Worm (Caenorhabditis elegans) whole organism, L2 larva: ENCODE measurements around the gene F38B7.17.

ENCODE experiments used
- Y55F3AM.14 ChIP-seq: fragments of 200-800 bp; sonication (Bioruptor generic); optimal IDR thresholded peaks from 2 replicates; lab custom pipeline; 2018; ENCODE audit warnings: mild to moderate bottlenecking, missing genetic modification characterization, missing compliant biosample characterization
- alr-1 ChIP-seq: fragments of 150-350 bp; optimal IDR thresholded peaks from 2 replicates; lab custom pipeline; 2014; ENCODE audit warnings: missing biosample characterization, missing genetic modification characterization
- aly-2 ChIP-seq: fragments of 150-350 bp; optimal IDR thresholded peaks from 2 replicates; lab custom pipeline; 2014; ENCODE audit warnings: missing biosample characterization, missing genetic modification characterization
- ama-1 ChIP-seq: fragments of 150-350 bp; optimal IDR thresholded peaks from 2 replicates; lab custom pipeline; 2018; ENCODE audit warnings: inconsistent platforms
- blmp-1 ChIP-seq: sonication (generic microtip); optimal IDR thresholded peaks from 2 replicates; lab custom pipeline; 2017; ENCODE audit warnings: missing genetic modification characterization, mild to moderate bottlenecking, missing compliant biosample characterization, antibody characterized with exemption, moderate library complexity; ENCODE audit not compliant: insufficient read depth
- ceh-16 ChIP-seq: fragments of 150-350 bp; optimal IDR thresholded peaks from 2 replicates; lab custom pipeline; 2014; ENCODE audit warnings: missing biosample characterization, missing genetic modification characterization
- ceh-82 ChIP-seq: fragments of 150-350 bp; optimal IDR thresholded peaks from 2 replicates; lab custom pipeline; 2014; ENCODE audit warnings: missing biosample characterization, missing genetic modification characterization
- crh-2 ChIP-seq: sonication (generic microtip); optimal IDR thresholded peaks from 2 replicates; lab custom pipeline; 2017; ENCODE audit warnings: missing biosample characterization, missing genetic modification characterization
- dmd-4 ChIP-seq: sonication (generic microtip); optimal IDR thresholded peaks from 2 replicates; lab custom pipeline; 2017; ENCODE audit warnings: missing biosample characterization, missing genetic modification characterization
- egl-27 ChIP-seq: sonication (generic microtip); optimal IDR thresholded peaks from 3 replicates; lab custom pipeline; 2017; ENCODE audit warnings: missing biosample characterization, missing genetic modification reagents, missing genetic modification characterization
- gmeb-1 ChIP-seq: fragments of 150-350 bp; optimal IDR thresholded peaks from 2 replicates; lab custom pipeline; 2014; ENCODE audit warnings: missing biosample characterization, missing genetic modification characterization
- lin-11 ChIP-seq: fragments of 150-350 bp; sonication (generic microtip); optimal IDR thresholded peaks from 2 replicates; lab custom pipeline; 2014; ENCODE audit warnings: missing biosample characterization, missing genetic modification characterization, inconsistent platforms, mixed read lengths
- lin-13 ChIP-seq: fragments of 150-350 bp; optimal IDR thresholded peaks from 2 replicates; lab custom pipeline; 2014; ENCODE audit warnings: missing biosample characterization, missing genetic modification reagents, missing genetic modification characterization
- lin-39 ChIP-seq: fragments of 150-350 bp; optimal IDR thresholded peaks from 2 replicates; lab custom pipeline; 2014; ENCODE audit warnings: missing biosample characterization, missing genetic modification reagents, missing genetic modification characterization
- mab-5 ChIP-seq: fragments of 150-350 bp; optimal IDR thresholded peaks from 2 replicates; lab custom pipeline; 2014; ENCODE audit warnings: missing biosample characterization, missing genetic modification characterization
- mbf-1 ChIP-seq: sonication (generic microtip); optimal IDR thresholded peaks from 2 replicates; lab custom pipeline; 2017; ENCODE audit warnings: missing biosample characterization, missing genetic modification characterization
- mdl-1 ChIP-seq, 2 experiments: fragments of 150-350 bp in 1 of 2; sonication (generic microtip) in 1 of 2; optimal IDR thresholded peaks; 2 replicates each; lab custom pipeline; 2017; ENCODE audit warnings: missing biosample characterization in 2 of 2, missing genetic modification characterization in 2 of 2
- nhr-10 ChIP-seq: sonication (generic microtip); optimal IDR thresholded peaks from 2 replicates; lab custom pipeline; 2017; ENCODE audit warnings: missing biosample characterization, missing genetic modification characterization
- nhr-11 ChIP-seq: fragments of 150-350 bp; optimal IDR thresholded peaks from 2 replicates; lab custom pipeline; 2014; ENCODE audit warnings: missing biosample characterization, missing genetic modification characterization
- nhr-12 ChIP-seq: fragments of 150-350 bp; optimal IDR thresholded peaks from 2 replicates; lab custom pipeline; 2014; ENCODE audit warnings: missing biosample characterization, missing genetic modification characterization
- nhr-129 ChIP-seq: fragments of 150-350 bp; optimal IDR thresholded peaks from 2 replicates; lab custom pipeline; 2014; ENCODE audit warnings: missing biosample characterization, missing genetic modification characterization
- nhr-23 ChIP-seq: fragments of 150-350 bp; optimal IDR thresholded peaks from 2 replicates; lab custom pipeline; 2014; ENCODE audit warnings: missing biosample characterization, missing genetic modification reagents, missing genetic modification characterization
- nhr-237 ChIP-seq: fragments of 150-350 bp; optimal IDR thresholded peaks from 2 replicates; lab custom pipeline; 2014; ENCODE audit warnings: missing biosample characterization, missing genetic modification characterization
- nhr-25 ChIP-seq: fragments of 150-350 bp; sonication (generic microtip); optimal IDR thresholded peaks from 3 replicates; lab custom pipeline; 2014; ENCODE audit warnings: missing biosample characterization, missing genetic modification characterization
- peb-1 ChIP-seq: fragments of 150-350 bp; optimal IDR thresholded peaks from 2 replicates; lab custom pipeline; 2014; ENCODE audit warnings: missing biosample characterization, missing genetic modification characterization
- sem-4 ChIP-seq: fragments of 150-350 bp; optimal IDR thresholded peaks from 2 replicates; lab custom pipeline; 2014; ENCODE audit warnings: missing biosample characterization, missing genetic modification reagents, missing genetic modification characterization
- sma-3 ChIP-seq: sonication (generic microtip); optimal IDR thresholded peaks from 2 replicates; lab custom pipeline; 2016; ENCODE audit warnings: missing genetic modification reagents, missing genetic modification characterization, missing compliant biosample characterization
- snpc-4 ChIP-seq: fragments of 150-350 bp; optimal IDR thresholded peaks from 2 replicates; lab custom pipeline; 2014; ENCODE audit warnings: missing biosample characterization, missing genetic modification characterization
- unc-55 ChIP-seq: fragments of 150-350 bp; sonication (generic microtip); optimal IDR thresholded peaks from 3 replicates; lab custom pipeline; 2014; ENCODE audit warnings: missing biosample characterization, missing genetic modification reagents, missing genetic modification characterization
- ztf-1 ChIP-seq: fragments of 200-800 bp; sonication (Bioruptor generic); conservative IDR thresholded peaks from 2 replicates; pipeline ENCODE4 v1.3.6; 2022; ENCODE audit warnings: missing genetic modification characterization, missing compliant biosample characterization
- ztf-11 ChIP-seq: sonication (generic microtip); optimal IDR thresholded peaks from 2 replicates; lab custom pipeline; 2017; ENCODE audit warnings: missing biosample characterization, missing genetic modification characterization
- ztf-4 ChIP-seq: fragments of 150-350 bp; optimal IDR thresholded peaks from 2 replicates; lab custom pipeline; 2014; ENCODE audit warnings: missing biosample characterization, missing genetic modification characterization

Gene F38B7.17

DNA sequence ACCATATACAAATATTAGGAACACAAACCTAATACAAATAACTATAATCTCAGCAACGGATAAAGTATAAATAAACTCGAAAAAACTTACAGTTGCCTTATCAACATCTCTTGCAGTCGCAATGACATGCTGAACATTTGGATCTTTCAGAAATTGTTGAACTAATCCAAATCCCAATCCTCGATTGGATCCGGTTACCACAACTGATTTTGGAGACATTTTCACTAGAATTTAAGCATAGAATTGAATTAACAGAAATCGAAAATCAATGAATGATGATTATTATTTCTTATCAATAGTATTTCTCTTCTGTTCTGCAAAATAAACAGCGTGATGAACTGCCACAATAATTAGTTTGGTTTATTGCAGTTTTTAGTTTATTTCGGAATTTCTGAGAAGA, 28.5 kb downstream of the F38B7.17 start, which contains the start of the genes C55A6.11 and C55A6.7:
C55A6.11 (plus strand) TSS at position 301 of the 400 bp plus-strand sequence.
C55A6.7 (minus strand) TSS at position 316 of the 400 bp plus-strand sequence.
- TF ChIP-seq Y55F3AM.14 (no peak), sma-3 (GFP tag; lab: Kevin White, UChicago) (no peak)

DNA sequence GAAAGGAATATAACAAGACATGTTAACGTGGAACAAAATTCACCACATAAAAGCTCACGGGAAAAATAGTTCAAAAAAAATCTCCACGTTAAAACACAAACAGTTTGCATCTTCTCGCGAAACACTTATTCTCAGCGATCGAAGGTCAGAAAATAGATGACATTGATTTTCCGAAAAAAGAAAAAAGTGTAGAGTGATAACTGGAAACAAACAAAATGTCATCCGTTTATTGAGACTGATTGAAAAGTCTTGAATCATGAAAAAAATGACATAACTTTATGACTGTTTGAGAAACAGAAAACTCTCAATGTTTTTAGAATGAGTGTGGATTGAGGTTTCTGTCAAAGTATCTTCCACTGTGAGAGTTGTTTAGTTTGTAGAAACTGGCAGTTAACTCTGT, 31.0 kb downstream of the F38B7.17 start, which contains the start of gene C55A6.4:
C55A6.4 (minus strand) TSS at position 101 of the 400 bp plus-strand sequence.
- no peak for TF ChIP-seq ceh-82 (tag; lab: Kevin White, UChicago)
- TF ChIP-seq lin-39, result no peak
- no peak for TF ChIP-seq nhr-11 (tag; lab: Kevin White, UChicago)
- no peak for TF ChIP-seq ceh-16 (tag; lab: Kevin White, UChicago)
- no peak for TF ChIP-seq mbf-1
- no peak for TF ChIP-seq snpc-4
- no peak for TF ChIP-seq nhr-237
- no peak for TF ChIP-seq peb-1 (tag; lab: Kevin White, UChicago)
- TF ChIP-seq Y55F3AM.14, result no peak
- no peak for TF ChIP-seq ama-1
- no peak for TF ChIP-seq alr-1 (tag; lab: Kevin White, UChicago)
- TF ChIP-seq blmp-1 (tag; lab: Kevin White, UChicago), result no peak
- no peak for TF ChIP-seq nhr-12
- no peak for TF ChIP-seq gmeb-1 (tag; lab: Kevin White, UChicago)
- no peak for TF ChIP-seq lin-11 (tag; lab: Kevin White, UChicago)

DNA sequence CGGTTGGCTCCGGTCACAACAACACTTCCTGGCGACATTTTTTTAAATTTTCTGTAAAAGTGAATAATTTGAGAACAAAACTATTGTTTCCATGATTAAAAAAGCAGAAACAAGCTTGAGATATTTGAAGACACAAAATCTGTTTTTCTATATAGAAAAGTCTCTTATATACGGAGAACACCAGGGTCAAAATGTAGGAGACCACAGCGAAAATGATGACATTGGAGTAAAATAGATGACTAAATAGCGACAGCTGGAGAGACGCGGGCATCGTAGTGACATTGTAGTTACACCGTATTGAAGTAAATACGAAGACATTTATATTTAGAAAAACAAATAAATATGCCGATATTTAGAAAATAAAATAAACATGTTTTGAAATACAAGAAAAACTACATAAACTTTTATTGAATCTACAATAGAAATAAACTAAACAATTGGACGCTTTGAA, 32.6 kb downstream of the F38B7.17 start, which contains the start of gene sdz-8:
sdz-8 (minus strand) TSS at position 51 of the 451 bp plus-strand sequence.
- no peak for TF ChIP-seq lin-11 (tag; lab: Kevin White, UChicago)
- TF ChIP-seq aly-2 (tag; lab: Kevin White, UChicago), result no peak
- no peak for TF ChIP-seq crh-2
- no peak for TF ChIP-seq ztf-4 (tag; lab: Kevin White, UChicago)
- no peak for TF ChIP-seq sem-4 (tag; lab: Kevin White, UChicago)

DNA sequence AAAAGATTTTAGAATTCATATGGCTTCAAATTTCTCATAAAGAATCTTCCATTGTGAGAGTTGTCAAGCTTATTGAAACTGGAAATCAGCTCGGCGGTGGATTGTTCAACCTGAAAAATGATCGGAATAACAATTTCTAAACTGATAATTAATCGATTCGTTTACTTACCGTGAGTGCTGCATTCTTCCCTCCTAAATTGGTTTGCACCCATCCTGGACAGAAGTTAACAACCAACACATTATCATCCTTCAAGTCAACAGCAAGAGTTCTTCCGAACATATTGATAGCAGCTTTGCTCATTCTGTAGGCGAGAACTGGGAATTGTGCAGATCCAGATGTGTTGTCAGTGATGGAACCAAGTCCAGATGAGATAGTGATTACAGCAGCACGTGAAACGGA, 33.6 kb downstream of the F38B7.17 start:
- no peak for TF ChIP-seq ztf-4 (tag; lab: Kevin White, UChicago)
- TF ChIP-seq nhr-129 (tag; lab: Kevin White, UChicago), result no peak
- no peak for TF ChIP-seq snpc-4
- TF ChIP-seq mab-5, result no peak
- no peak for TF ChIP-seq Y55F3AM.14
- TF ChIP-seq ceh-16 (tag; lab: Kevin White, UChicago), result no peak
- no peak for TF ChIP-seq nhr-10 (tag; lab: Kevin White, UChicago)
- TF ChIP-seq mdl-1 (tag; optimal IDR thresholded peaks at IDR 0.05; lab: Kevin White, UChicago), result no peak
- TF ChIP-seq crh-2, result no peak
- no peak for TF ChIP-seq dmd-4 (tag; lab: Kevin White, UChicago)
- no peak for TF ChIP-seq nhr-25
- TF ChIP-seq egl-27 (tag; lab: Kevin White, UChicago), result no peak
- TF ChIP-seq aly-2 (tag; lab: Kevin White, UChicago), result no peak
- TF ChIP-seq unc-55 (GFP tag; lab: Kevin White, UChicago), result no peak
- no peak for TF ChIP-seq mbf-1
- TF ChIP-seq nhr-23 (tag; lab: Kevin White, UChicago), result no peak
- no peak for TF ChIP-seq lin-39
- no peak for TF ChIP-seq nhr-11 (tag; lab: Kevin White, UChicago)
- no peak for TF ChIP-seq ztf-11

DNA sequence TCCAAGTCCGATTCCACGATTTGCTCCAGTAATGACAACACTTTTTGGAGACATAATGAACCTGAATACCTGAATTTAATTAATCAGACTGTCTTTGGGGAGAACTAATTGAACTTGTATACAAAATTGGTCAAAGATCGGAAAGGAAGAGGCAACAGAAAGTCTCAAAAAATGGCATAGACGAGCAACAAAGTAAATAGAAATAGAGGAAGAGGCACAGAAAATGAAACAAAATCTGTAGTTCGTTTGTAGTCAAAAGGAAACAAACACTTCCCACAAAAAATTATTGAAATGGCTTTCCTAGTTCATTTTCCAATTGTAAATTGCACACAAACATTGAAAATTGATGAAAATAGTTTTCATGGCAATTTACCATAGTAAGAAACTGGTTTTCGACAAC, 34.1 kb downstream of the F38B7.17 start, which contains the start of gene C55A6.6:
C55A6.6 (minus strand) TSS at position 61 of the 400 bp plus-strand sequence.
- TF ChIP-seq ceh-82 (tag; lab: Kevin White, UChicago), result no peak

DNA sequence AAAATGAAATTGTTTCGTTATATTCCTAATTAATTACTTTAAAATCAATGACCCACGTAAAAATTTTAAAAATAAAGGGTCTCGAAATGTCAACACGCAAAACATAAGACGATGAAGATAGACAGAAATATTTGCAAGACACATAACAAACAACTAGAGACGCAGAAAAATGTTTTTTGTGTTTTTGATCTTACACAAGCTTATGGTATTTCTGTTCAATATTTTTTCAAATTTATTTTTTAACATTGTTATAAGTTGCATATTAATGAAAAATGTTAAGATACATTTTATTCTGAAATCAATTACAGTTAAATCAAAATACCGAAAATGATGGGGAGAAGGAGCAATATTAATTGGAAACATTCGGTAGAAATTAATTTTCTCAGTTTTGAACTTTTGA, 35.3 kb downstream of the F38B7.17 start, which contains the start of gene C55A6.3:
C55A6.3 (minus strand) TSS at position 101 of the 400 bp plus-strand sequence.
- TF ChIP-seq blmp-1 (tag; lab: Kevin White, UChicago) (no peak), ztf-1 (GFP tag; lab: Robert Waterston, UW) (no peak), lin-39 (no peak), lin-13 (no peak)
- TF ChIP-seq, all 48 proteins: peak for 0
